Worm (Caenorhabditis elegans): ENCODE measurements around the gene fbxa-78.

The fbxa-78 gene

ce11 chrIII:1207852-1208251 is 50.4 kb downstream of the fbxa-78 start, which contains the start of gene orc-3 (continued):
- TF ChIP-seq rnt-1 (tag; optimal IDR thresholded peaks at IDR 0.05) (peak; percentile 64), unc-130 (tag; optimal IDR thresholded peaks at IDR 0.05) (peak; percentile 1), dsc-1 (tag; optimal IDR thresholded peaks at IDR 0.05) (no peak), irx-1 (tag; optimal IDR thresholded peaks at IDR 0.05) (no peak), C16A3.4 (tag; optimal IDR thresholded peaks at IDR 0.05) (peak; percentile 47), lin-35 (GFP tag; optimal IDR thresholded peaks at IDR 0.05) (peak; percentile 88 to 95), efl-3 (GFP tag; optimal IDR thresholded peaks at IDR 0.05) (no peak), ets-5 (GFP tag; IDR thresholded peaks at IDR 0.05) (no peak), nhr-47 (tag; optimal IDR thresholded peaks at IDR 0.05) (no peak), ceh-63 (GFP tag; optimal IDR thresholded peaks at IDR 0.05) (no peak), ama-1 (optimal IDR thresholded peaks at IDR 0.05) (no peak), lir-3 (tag; optimal IDR thresholded peaks at IDR 0.05; ENCODE audit: poor library complexity) (no peak), lin-15B (tag; optimal IDR thresholded peaks at IDR 0.05) (peak; percentile 30), nhr-20 (tag; optimal IDR thresholded peaks at IDR 0.05) (no peak), unc-98 (GFP tag; IDR thresholded peaks at IDR 0.05) (no peak), sox-4 (tag; optimal IDR thresholded peaks at IDR 0.05) (no peak), ztf-4 (tag; optimal IDR thresholded peaks at IDR 0.05) (no peak), C34B4.2 (tag; optimal IDR thresholded peaks at IDR 0.05) (no peak), nhr-84 (tag; optimal IDR thresholded peaks at IDR 0.05) (no peak), fkh-10 (GFP tag; optimal IDR thresholded peaks at IDR 0.05) (no peak), C04F5.9 (tag; optimal IDR thresholded peaks at IDR 0.05) (no peak), lsy-2 (tag; optimal IDR thresholded peaks at IDR 0.05) (peak; percentile 20 to 68), mep-1 (tag; optimal IDR thresholded peaks at IDR 0.05) (peak; percentile 55), snpc-4 (tag; optimal IDR thresholded peaks at IDR 0.05) (no peak), F16B12.6 (tag; optimal IDR thresholded peaks at IDR 0.05) (peak; percentile 62), tbx-2 (tag; optimal IDR thresholded peaks at IDR 0.05) (no peak), nhr-85 (tag) (peak; percentile 78), lin-14 (GFP tag; optimal IDR thresholded peaks at IDR 0.05) (no peak), zip-4 (GFP tag; optimal IDR thresholded peaks at IDR 0.05) (no peak), elt-2 (tag; optimal IDR thresholded peaks at IDR 0.05) (no peak), lin-13 (GFP tag; optimal IDR thresholded peaks at IDR 0.05) (peak; percentile 8), mef-2 (tag; optimal IDR thresholded peaks at IDR 0.05) (no peak), pqm-1 (tag; optimal IDR thresholded peaks at IDR 0.05) (no peak), fkh-4 (tag; optimal IDR thresholded peaks at IDR 0.05; ENCODE audit: borderline replicate concordance) (no peak), jun-1 (tag; optimal IDR thresholded peaks at IDR 0.05) (no peak), pax-3 (tag; optimal IDR thresholded peaks at IDR 0.05) (no peak), unc-86 (tag; optimal IDR thresholded peaks at IDR 0.05) (no peak), xbp-1 (tag; optimal IDR thresholded peaks at IDR 0.05) (peak; percentile 9), pag-3 (tag; optimal IDR thresholded peaks at IDR 0.05; ENCODE audit: borderline replicate concordance, insufficient read depth) (no peak)

All from whole organism, L1 larva.